Worm (Caenorhabditis elegans): ENCODE data around the gene K08C7.7.

DNA sequence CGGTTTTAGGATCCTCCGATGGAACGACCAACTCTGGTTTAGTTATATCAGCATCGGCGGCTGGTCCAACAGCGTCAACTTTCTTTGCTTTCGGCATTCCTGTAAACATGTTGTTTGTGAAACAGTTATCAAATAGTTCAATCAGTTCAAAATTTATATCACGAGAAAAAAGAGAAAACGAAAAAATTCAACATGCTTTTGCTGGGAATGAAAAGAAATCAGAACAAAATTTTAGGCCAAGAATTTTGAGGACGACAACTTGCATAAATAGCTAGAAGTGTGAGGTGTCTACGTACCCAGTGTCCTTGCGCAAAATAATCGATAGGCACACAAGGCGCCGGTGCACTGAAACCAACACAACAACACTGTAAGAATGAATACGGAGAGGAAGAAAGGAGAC is 16.1 kb downstream of the K08C7.7 start, which contains the start of gene K08C7.4:
- TF ChIP-seq egl-27 (tag; optimal IDR thresholded peaks at IDR 0.05): no peak
- no peak for TF ChIP-seq lin-15B (tag; optimal IDR thresholded peaks at IDR 0.05)
- TF ChIP-seq nhr-237 (tag; optimal IDR thresholded peaks at IDR 0.05): no peak
- TF ChIP-seq elt-2 (tag; optimal IDR thresholded peaks at IDR 0.05): no peak
- no peak for TF ChIP-seq mml-1 (tag; optimal IDR thresholded peaks at IDR 0.05)
- no peak for TF ChIP-seq R02D3.7 (tag; optimal IDR thresholded peaks at IDR 0.05)
